Worm (Caenorhabditis elegans): ENCODE measurements around the gene grl-8.

Gene grl-8

ce11 chrV:6709050-6709683 is 23.7 kb downstream of the grl-8 start, which contains the start of gene dlst-1 (continued):
- TF ChIP-seq vab-7 (GFP tag; IDR thresholded peaks at IDR 0.05) (no peak), F10B5.3 (tag; optimal IDR thresholded peaks at IDR 0.05) (no peak), ceh-28 (tag; optimal IDR thresholded peaks at IDR 0.05) (no peak), jun-1 (tag; optimal IDR thresholded peaks at IDR 0.05) (no peak), pha-4 (GFP tag; IDR thresholded peaks at IDR 0.05) (0 out of 2 replicates have a peak, but pooled peaks have one; percentile 39), pha-4 (tag; optimal IDR thresholded peaks at IDR 0.05) (no peak), zip-11 (GFP tag; IDR thresholded peaks at IDR 0.05) (no peak), hmg-1.1 (GFP tag; IDR thresholded peaks at IDR 0.05) (peak; percentile 50; the same call in 1 of the 2 replicates), tag-97 (GFP tag; IDR thresholded peaks at IDR 0.05) (no peak), lin-13 (GFP tag; optimal IDR thresholded peaks at IDR 0.05) (no peak), madf-5 (GFP tag; IDR thresholded peaks at IDR 0.05) (no peak), dpl-1 (GFP tag; optimal IDR thresholded peaks at IDR 0.05) (peak; percentile 33), Y75B8A.6 (GFP tag; IDR thresholded peaks at IDR 0.05) (no peak), nhr-237 (tag; optimal IDR thresholded peaks at IDR 0.05) (no peak), nhr-102 (tag; optimal IDR thresholded peaks at IDR 0.05) (peak; percentile 48), nhr-28 (tag; optimal IDR thresholded peaks at IDR 0.05) (no peak)

- TF ChIP-seq snpc-1.2 (GFP tag; IDR thresholded peaks at IDR 0.05) (no peak), cey-2 (tag; optimal IDR thresholded peaks at IDR 0.05; ENCODE audit: borderline replicate concordance, insufficient read depth) (no peak), madf-9 (GFP tag; conservative IDR thresholded peaks at IDR 0.05) (no peak), zfp-2 (tag; optimal IDR thresholded peaks at IDR 0.05) (no peak), zip-2 (tag; optimal IDR thresholded peaks at IDR 0.05) (no peak), lin-38 (GFP tag; IDR thresholded peaks at IDR 0.05) (no peak), ama-1 (optimal IDR thresholded peaks at IDR 0.05) (no peak), tag-97 (GFP tag; IDR thresholded peaks at IDR 0.05) (no peak), aha-1 (tag) (no peak), unc-39 (tag; optimal IDR thresholded peaks at IDR 0.05) (no peak), fkh-10 (GFP tag; optimal IDR thresholded peaks at IDR 0.05) (no peak), unc-62 (GFP tag; optimal IDR thresholded peaks at IDR 0.05 in 1 of 2) (no peak), unc-62 (tag; optimal IDR thresholded peaks at IDR 0.05) (no peak), dmd-6 (GFP tag; IDR thresholded peaks at IDR 0.05) (peak; percentile 76), duxl-1 (tag; optimal IDR thresholded peaks at IDR 0.05; ENCODE audit: poor library complexity) (no peak), ces-1 (GFP tag; optimal IDR thresholded peaks at IDR 0.05) (no peak), egl-27 (tag; optimal IDR thresholded peaks at IDR 0.05) (no peak), pqm-1 (tag; optimal IDR thresholded peaks at IDR 0.05) (peak; percentile 84), mdt-29 (GFP tag; IDR thresholded peaks at IDR 0.05) (no peak), F26F4.8 (GFP tag; conservative IDR thresholded peaks at IDR 0.05) (no peak), lsy-2 (tag; optimal IDR thresholded peaks at IDR 0.05) (peak in 1 of 2 experiments; percentile 48), nhr-42 (GFP tag; IDR thresholded peaks at IDR 0.05) (no peak), arid-1 (GFP tag; conservative IDR thresholded peaks at IDR 0.05) (no peak), ceh-32 (tag; optimal IDR thresholded peaks at IDR 0.05; ENCODE audit: poor library complexity) (no peak), set-16 (GFP tag; IDR thresholded peaks at IDR 0.05) (no peak), F44E2.7 (GFP tag; IDR thresholded peaks at IDR 0.05) (no peak), dmd-8 (GFP tag; IDR thresholded peaks at IDR 0.05) (no peak), D1046.2 (GFP tag; IDR thresholded peaks at IDR 0.05) (no peak), F10B5.3 (tag; optimal IDR thresholded peaks at IDR 0.05) (no peak), aly-2 (tag; optimal IDR thresholded peaks at IDR 0.05) (no peak), zfp-3 (GFP tag; conservative IDR thresholded peaks at IDR 0.05) (no peak), daf-12 (tag; optimal IDR thresholded peaks at IDR 0.05) (no peak), daf-16 (GFP tag; optimal IDR thresholded peaks at IDR 0.05) (no peak), daf-16 (tag; optimal IDR thresholded peaks at IDR 0.05) (peak; percentile 67), attf-4 (tag; optimal IDR thresholded peaks at IDR 0.05) (no peak), ceh-44 (GFP tag; IDR thresholded peaks at IDR 0.05) (no peak), lin-39 (tag; optimal IDR thresholded peaks at IDR 0.05) (no peak), ZK546.5 (tag; optimal IDR thresholded peaks at IDR 0.05) (no peak), Y75B8A.6 (GFP tag; IDR thresholded peaks at IDR 0.05) (no peak)
Measured at ce11 chrV:6706771-6707170, 26.1 kb downstream of the grl-8 start, which contains the start of gene W02F12.4. Gene W02F12.4, minus strand, starts transcription at chrV:6706934.
